Worm (Caenorhabditis elegans) whole organism, L2 larva: ENCODE results near the gene stc-1.

Source experiments
- aly-2 ChIP-seq: fragments of 150-350 bp; optimal IDR thresholded peaks from 2 replicates; lab custom pipeline; 2014; ENCODE audit warnings: missing biosample characterization, missing genetic modification characterization
- ceh-82 ChIP-seq: fragments of 150-350 bp; optimal IDR thresholded peaks from 2 replicates; lab custom pipeline; 2014; ENCODE audit warnings: missing biosample characterization, missing genetic modification characterization
- egl-27 ChIP-seq: sonication (generic microtip); optimal IDR thresholded peaks from 3 replicates; lab custom pipeline; 2017; ENCODE audit warnings: missing biosample characterization, missing genetic modification reagents, missing genetic modification characterization
- unc-39 ChIP-seq: fragments of 150-350 bp; optimal IDR thresholded peaks from 2 replicates; lab custom pipeline; 2014; ENCODE audit warnings: missing biosample characterization, missing genetic modification characterization

ce11 chrII:8540412-8540811, 25.5 kb downstream of the stc-1 start, which contains the start of gene pqn-73:
- TF ChIP-seq egl-27 (tag; lab: Kevin White, UChicago) (no peak), ceh-82 (tag; lab: Kevin White, UChicago) (no peak), aly-2 (tag; lab: Kevin White, UChicago) (no peak), unc-39 (tag; lab: Kevin White, UChicago) (no peak)
